Worm (Caenorhabditis elegans) whole organism, L3 larva: ENCODE data around the gene Y67A10A.3.
A peak's percentile ranks its signal among the peaks of the same experiment; 100 is the strongest.

ENCODE experiments used
- nhr-237 ChIP-seq: fragments of 150-350 bp; optimal IDR thresholded peaks from 2 replicates; lab custom pipeline; 2014; ENCODE audit warnings: missing biosample characterization, missing genetic modification characterization
- unc-62 ChIP-seq: fragments of 150-350 bp; sonication (generic microtip); optimal IDR thresholded peaks from 4 replicates; lab custom pipeline; 2014; ENCODE audit warnings: missing biosample characterization, missing genetic modification reagents, missing genetic modification characterization

ce11 chrIV:14371639-14372038 is 37.4 kb upstream of the Y67A10A.3 start:
- TF ChIP-seq nhr-237 (tag; lab: Kevin White, UChicago), result no peak
- TF ChIP-seq unc-62 (GFP tag; lab: Kevin White, UChicago), result peak; percentile 77
